Worm (Caenorhabditis elegans): Measurements from ENCODE around the gene cln-3.1.

Gene cln-3.1

DNA sequence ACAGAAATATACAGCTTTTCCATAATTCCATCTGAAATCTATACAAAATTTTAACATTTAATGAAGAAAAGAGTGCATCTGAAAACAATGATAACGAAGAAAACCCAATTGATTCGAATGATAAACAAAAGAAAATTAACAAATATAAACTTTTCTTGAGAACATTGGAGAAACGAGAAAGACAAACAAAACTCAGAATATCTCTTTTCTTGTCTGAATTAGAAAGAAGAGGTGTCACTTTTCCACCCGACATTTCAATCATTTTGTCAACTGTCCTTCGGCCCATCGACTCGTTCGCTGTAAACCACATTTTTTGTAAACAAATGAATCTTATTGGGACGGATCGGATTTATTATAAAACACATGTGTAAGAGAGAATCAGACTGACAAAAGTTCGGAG lies 39.5 kb downstream of the cln-3.1 start, which contains the start of gene bgal-1:
TSS of gene bgal-1 (minus strand) at position 38 of the 400 bp plus-strand sequence.
- TF ChIP-seq cebp-2 (GFP tag; IDR thresholded peaks at IDR 0.05) (no peak), ccch-3 (GFP tag; optimal IDR thresholded peaks at IDR 0.05) (no peak), lin-26 (GFP tag; IDR thresholded peaks at IDR 0.05) (no peak), F39B2.1 (GFP tag; IDR thresholded peaks at IDR 0.05) (no peak), bed-2 (GFP tag; IDR thresholded peaks at IDR 0.05) (no peak), unc-62 (GFP tag; optimal IDR thresholded peaks at IDR 0.05) (no peak), ekl-4 (GFP tag; IDR thresholded peaks at IDR 0.05) (0 out of 2 replicates have a peak, but pooled peaks have one; percentile 18), lin-35 (GFP tag; optimal IDR thresholded peaks at IDR 0.05) (peak in 1 of 3 experiments; percentile 37), lsy-27 (tag; optimal IDR thresholded peaks at IDR 0.05; ENCODE audit: borderline replicate concordance, insufficient read depth) (no peak), ama-1 (optimal IDR thresholded peaks at IDR 0.05) (peak; percentile 22), ama-1 (GFP tag; optimal IDR thresholded peaks at IDR 0.05) (peak in 1 of 2 experiments; percentile 15), B0019.2 (GFP tag; conservative IDR thresholded peaks at IDR 0.05) (no peak), snpc-4 (GFP tag; optimal IDR thresholded peaks at IDR 0.05) (no peak), snpc-4 (tag; optimal IDR thresholded peaks at IDR 0.05) (peak in 2 of 4 experiments; percentile 32 to 39), somi-1 (GFP tag; optimal IDR thresholded peaks at IDR 0.05) (peak; percentile 8), let-526 (GFP tag; IDR thresholded peaks at IDR 0.05) (no peak), madf-10 (tag; optimal IDR thresholded peaks at IDR 0.05) (no peak), attf-6 (GFP tag; IDR thresholded peaks at IDR 0.05) (no peak), attf-5 (GFP tag; optimal IDR thresholded peaks at IDR 0.05) (no peak)

DNA sequence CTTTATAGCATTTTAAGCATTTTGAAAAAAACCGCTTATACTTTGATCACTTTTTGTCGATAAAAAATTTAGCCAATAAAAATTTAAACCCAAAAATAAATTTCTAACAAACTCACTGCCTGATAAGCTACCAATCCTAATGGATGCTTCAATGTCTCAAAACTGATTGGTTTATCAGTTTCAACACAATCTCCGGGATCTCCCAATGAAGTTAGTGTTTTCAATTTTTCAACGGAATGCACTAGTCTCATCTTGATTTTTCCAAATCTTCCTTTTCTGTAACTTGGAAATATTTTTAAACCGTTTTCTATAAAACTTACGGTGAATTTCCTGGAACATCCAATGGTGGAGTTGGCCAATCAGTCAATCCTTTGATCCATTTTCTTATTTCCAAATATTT lies 41.8 kb downstream of the cln-3.1 start:
- TF ChIP-seq K11D2.4 (GFP tag; IDR thresholded peaks at IDR 0.05) (no peak), T07F8.4 (tag; optimal IDR thresholded peaks at IDR 0.05) (no peak), rcor-1 (GFP tag; IDR thresholded peaks at IDR 0.05) (no peak), pbrm-1 (GFP tag; IDR thresholded peaks at IDR 0.05) (no peak), nhr-120 (GFP tag; IDR thresholded peaks at IDR 0.05) (no peak), sea-2 (GFP tag; IDR thresholded peaks at IDR 0.05) (no peak), somi-1 (GFP tag; optimal IDR thresholded peaks at IDR 0.05) (no peak), C17E4.6 (GFP tag; IDR thresholded peaks at IDR 0.05) (no peak), Y53G8AR.9 (GFP tag; conservative IDR thresholded peaks at IDR 0.05) (no peak), Y95B8A.8 (GFP tag; IDR thresholded peaks at IDR 0.05) (no peak), atf-7 (tag; optimal IDR thresholded peaks at IDR 0.05) (no peak), ztf-26 (tag; optimal IDR thresholded peaks at IDR 0.05) (no peak), ztf-22 (GFP tag; optimal IDR thresholded peaks at IDR 0.05) (no peak), zim-3 (tag; optimal IDR thresholded peaks at IDR 0.05) (no peak), ztf-28 (GFP tag; IDR thresholded peaks at IDR 0.05) (no peak), rpc-1 (optimal IDR thresholded peaks at IDR 0.05) (no peak), rpc-1 (tag; optimal IDR thresholded peaks at IDR 0.05) (no peak), tbx-9 (tag; optimal IDR thresholded peaks at IDR 0.05; ENCODE audit: borderline replicate concordance) (no peak)

DNA sequence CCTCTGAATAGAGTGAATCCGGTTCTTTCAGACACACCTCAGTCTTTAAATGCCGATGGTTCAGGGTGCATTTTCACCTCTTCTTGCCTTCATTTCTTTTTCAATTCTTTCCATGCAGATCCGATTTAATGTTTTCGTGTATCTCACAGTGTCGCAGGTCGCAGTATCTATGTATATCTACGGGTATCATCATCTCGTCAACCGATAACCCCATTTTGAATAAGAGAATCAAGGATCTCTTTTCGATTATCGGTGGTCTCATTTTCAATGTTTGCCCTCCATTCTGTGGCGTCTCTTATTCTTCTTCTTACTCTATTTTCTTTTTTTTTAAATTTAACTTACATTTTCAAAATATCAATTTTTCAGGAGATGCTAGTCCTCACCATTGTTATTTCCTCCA lies 44.5 kb downstream of the cln-3.1 start, which contains the start of gene T19B10.2:
TSS of gene T19B10.2 (plus strand) at position 367 of the 400 bp plus-strand sequence.
- TF ChIP-seq K11D2.4 (GFP tag; IDR thresholded peaks at IDR 0.05) (no peak), pbrm-1 (GFP tag; IDR thresholded peaks at IDR 0.05) (no peak), cebp-1 (GFP tag; IDR thresholded peaks at IDR 0.05) (no peak), cebp-1 (tag; optimal IDR thresholded peaks at IDR 0.05) (no peak), madf-6 (GFP tag; IDR thresholded peaks at IDR 0.05) (no peak), unc-62 (GFP tag; optimal IDR thresholded peaks at IDR 0.05) (no peak), tlf-1 (GFP tag; optimal IDR thresholded peaks at IDR 0.05) (no peak), ztf-28 (GFP tag; IDR thresholded peaks at IDR 0.05) (no peak), F39B2.1 (GFP tag; IDR thresholded peaks at IDR 0.05) (no peak), T26A5.8 (tag; optimal IDR thresholded peaks at IDR 0.05) (no peak), snpc-1.1 (tag; optimal IDR thresholded peaks at IDR 0.05; ENCODE audit: insufficient read depth) (no peak), B0261.1 (tag; optimal IDR thresholded peaks at IDR 0.05) (no peak)

Measured in whole organism, young adult.